Worm (Caenorhabditis elegans): ENCODE data around the gene sre-44.

Gene sre-44

DNA sequence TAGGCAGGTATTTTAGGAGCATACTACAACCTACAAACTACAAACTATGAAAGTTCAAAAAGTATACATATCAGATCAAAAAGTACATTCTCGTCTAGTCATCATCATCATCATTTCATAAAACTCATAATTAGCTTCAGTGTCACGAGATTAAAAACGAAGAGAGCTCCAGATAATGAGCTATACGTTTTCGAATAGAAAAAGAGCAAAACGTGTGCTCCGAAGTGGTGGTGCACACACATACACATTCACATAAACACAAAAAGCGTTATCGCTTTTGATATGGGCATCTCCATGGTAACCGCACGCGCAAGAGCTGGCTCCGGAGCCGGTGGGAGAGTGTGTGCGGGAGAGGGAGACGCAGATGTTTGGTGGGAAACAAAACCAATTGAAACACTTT is 14.9 kb downstream of the sre-44 start:
- TF ChIP-seq blmp-1 (tag; optimal IDR thresholded peaks at IDR 0.05) = no peak
- TF ChIP-seq cnd-1 (tag; optimal IDR thresholded peaks at IDR 0.05) = no peak
- no peak for TF ChIP-seq elt-3 (tag; optimal IDR thresholded peaks at IDR 0.05)
- no peak for TF ChIP-seq elt-1 (tag; optimal IDR thresholded peaks at IDR 0.05; ENCODE audit: borderline replicate concordance, insufficient read depth)
- TF ChIP-seq M03D4.4 (tag; optimal IDR thresholded peaks at IDR 0.05) = no peak
- no peak for TF ChIP-seq nhr-237 (tag; optimal IDR thresholded peaks at IDR 0.05)
- TF ChIP-seq sem-2 (GFP tag; optimal IDR thresholded peaks at IDR 0.05) = no peak
- no peak for TF ChIP-seq mep-1 (tag; optimal IDR thresholded peaks at IDR 0.05)
- no peak for TF ChIP-seq drap-1 (GFP tag; optimal IDR thresholded peaks at IDR 0.05)
- no peak for TF ChIP-seq lin-32 (GFP tag; optimal IDR thresholded peaks at IDR 0.05)
- no peak for TF ChIP-seq lsy-2 (tag; optimal IDR thresholded peaks at IDR 0.05)
- TF ChIP-seq ceh-43 (GFP tag; optimal IDR thresholded peaks at IDR 0.05) = no peak
- no peak for TF ChIP-seq lin-13 (tag; optimal IDR thresholded peaks at IDR 0.05)
- no peak for TF ChIP-seq ceh-39 (tag; optimal IDR thresholded peaks at IDR 0.05)
- TF ChIP-seq unc-120 (tag; optimal IDR thresholded peaks at IDR 0.05; ENCODE audit: poor library complexity, severe bottlenecking) = no peak

DNA sequence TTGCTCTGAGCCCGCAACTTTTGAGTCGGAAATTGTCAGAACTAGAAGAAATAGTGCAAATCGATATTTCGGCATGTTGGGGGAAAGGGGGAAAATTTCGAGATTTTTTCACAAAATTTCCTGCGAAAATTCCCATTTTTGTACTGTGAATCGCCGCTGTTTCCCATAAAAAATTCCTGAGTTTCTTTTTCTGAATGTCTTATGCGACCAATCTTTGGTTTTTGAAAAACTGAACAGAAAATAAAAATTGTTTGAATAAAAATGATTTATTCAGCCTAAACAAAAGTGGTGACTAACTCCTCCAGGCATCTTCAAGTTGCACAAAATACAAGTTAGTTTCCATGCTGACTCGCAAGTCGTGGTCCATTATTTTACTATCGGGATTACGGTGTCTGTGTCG is 16.9 kb downstream of the sre-44 start, which contains the start of gene W07G1.7:
TSS of gene W07G1.7 (minus strand) at position 101 of the 400 bp plus-strand sequence.
- no peak for TF ChIP-seq mep-1 (tag; optimal IDR thresholded peaks at IDR 0.05)
- no peak for TF ChIP-seq flh-1 (GFP tag; optimal IDR thresholded peaks at IDR 0.05)
- no peak for TF ChIP-seq ztf-11 (tag; optimal IDR thresholded peaks at IDR 0.05)
- no peak for TF ChIP-seq unc-39 (tag; optimal IDR thresholded peaks at IDR 0.05)
- TF ChIP-seq mls-2 (tag; optimal IDR thresholded peaks at IDR 0.05) = no peak

DNA sequence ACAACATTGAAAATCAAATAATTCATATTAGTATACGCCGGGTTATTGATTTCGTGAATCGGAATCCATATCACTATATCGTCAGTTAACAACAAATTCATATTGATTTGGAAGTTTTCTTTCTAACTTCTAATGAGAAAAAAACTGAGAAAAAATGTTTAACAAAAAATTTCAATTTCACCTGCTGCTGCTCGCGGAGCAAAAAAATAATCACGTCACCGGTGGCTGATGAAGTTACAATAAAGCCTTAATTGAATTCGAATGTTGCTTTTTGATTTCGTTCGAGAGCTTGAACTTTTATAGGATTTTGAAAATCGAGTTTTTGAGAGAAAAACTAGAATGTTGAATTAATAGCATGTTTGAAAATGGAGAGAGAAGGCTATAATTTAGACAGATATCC is 19.6 kb downstream of the sre-44 start, which contains the start of gene sre-43:
TSS of gene sre-43 (minus strand) at position 101 of the 400 bp plus-strand sequence.
- no peak for TF ChIP-seq nhr-12 (tag; optimal IDR thresholded peaks at IDR 0.05)
- no peak for TF ChIP-seq ztf-11 (tag; optimal IDR thresholded peaks at IDR 0.05)
- TF ChIP-seq sptf-1 (tag; optimal IDR thresholded peaks at IDR 0.05) = no peak
- no peak for TF ChIP-seq mep-1 (tag; optimal IDR thresholded peaks at IDR 0.05)
- no peak for TF ChIP-seq nhr-28 (tag; optimal IDR thresholded peaks at IDR 0.05)
- TF ChIP-seq lsy-2 (tag; optimal IDR thresholded peaks at IDR 0.05) = no peak
- no peak for TF ChIP-seq M03D4.4 (tag; optimal IDR thresholded peaks at IDR 0.05)

DNA sequence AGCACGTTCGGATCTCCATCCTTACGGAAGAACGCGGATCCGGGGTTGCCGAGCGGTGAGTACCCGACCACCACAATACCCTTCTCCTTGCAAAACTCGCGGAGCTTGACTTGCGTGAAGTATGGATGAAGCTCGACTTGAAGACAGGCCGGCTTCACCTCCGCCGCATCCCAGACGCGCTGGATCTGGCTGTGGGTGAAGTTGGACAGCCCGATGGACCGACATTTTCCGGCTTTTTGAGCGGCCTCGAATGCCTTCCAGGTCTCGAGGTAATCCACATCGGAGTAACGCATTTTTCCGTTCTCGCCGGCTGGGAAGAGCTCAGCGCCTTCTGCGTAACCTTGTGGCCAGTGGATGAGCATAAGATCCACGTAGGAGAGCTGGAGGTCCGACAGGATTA is 22.8 kb downstream of the sre-44 start:
- no peak for TF ChIP-seq nhr-2 (tag; optimal IDR thresholded peaks at IDR 0.05)
- TF ChIP-seq elt-1 (tag; optimal IDR thresholded peaks at IDR 0.05; ENCODE audit: borderline replicate concordance, insufficient read depth) = no peak
- no peak for TF ChIP-seq ztf-11 (tag; optimal IDR thresholded peaks at IDR 0.05)
- no peak for TF ChIP-seq cnd-1 (tag; optimal IDR thresholded peaks at IDR 0.05)
- TF ChIP-seq flh-1 (GFP tag; optimal IDR thresholded peaks at IDR 0.05) = no peak
- TF ChIP-seq ham-2 (GFP tag; optimal IDR thresholded peaks at IDR 0.05) = no peak
- TF ChIP-seq lsy-2 (tag; optimal IDR thresholded peaks at IDR 0.05) = no peak
- no peak for TF ChIP-seq nhr-12 (tag; optimal IDR thresholded peaks at IDR 0.05)
- TF ChIP-seq mls-2 (tag; optimal IDR thresholded peaks at IDR 0.05) = no peak
- TF ChIP-seq blmp-1 (tag; optimal IDR thresholded peaks at IDR 0.05) = no peak
- TF ChIP-seq mab-5 (tag; optimal IDR thresholded peaks at IDR 0.05) = no peak
- no peak for TF ChIP-seq lin-13 (tag; optimal IDR thresholded peaks at IDR 0.05)
- TF ChIP-seq drap-1 (GFP tag; optimal IDR thresholded peaks at IDR 0.05) = no peak
- TF ChIP-seq zip-8 (tag; optimal IDR thresholded peaks at IDR 0.05) = no peak
- TF ChIP-seq snpc-4 (tag; optimal IDR thresholded peaks at IDR 0.05) = no peak
- TF ChIP-seq ceh-83 (GFP tag; optimal IDR thresholded peaks at IDR 0.05) = no peak
- TF ChIP-seq elt-3 (tag; optimal IDR thresholded peaks at IDR 0.05) = no peak
- no peak for TF ChIP-seq mep-1 (tag; optimal IDR thresholded peaks at IDR 0.05)
- no peak for TF ChIP-seq sptf-1 (tag; optimal IDR thresholded peaks at IDR 0.05)
- no peak for TF ChIP-seq nhr-237 (tag; optimal IDR thresholded peaks at IDR 0.05)

DNA sequence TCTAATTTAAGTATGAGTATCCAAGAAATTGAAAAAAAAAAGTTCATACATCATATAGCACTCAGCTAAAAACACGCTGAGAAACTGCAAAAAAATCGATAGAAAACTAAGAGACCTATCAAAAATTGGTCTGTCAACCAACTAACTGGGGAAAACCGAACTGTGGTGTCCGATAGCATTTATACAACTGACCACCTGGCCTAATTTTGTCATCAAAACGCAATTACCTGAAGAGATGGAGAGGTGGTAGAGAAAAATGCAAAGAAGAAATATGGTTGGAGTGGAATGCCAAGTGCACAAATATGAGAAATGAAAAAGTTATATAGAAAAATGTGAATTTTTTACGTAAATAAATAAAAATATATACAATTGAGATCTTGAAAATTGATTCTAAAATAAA is 24.1 kb downstream of the sre-44 start, which contains the start of gene Y39G8B.1:
TSS of gene Y39G8B.1 (minus strand) at position 299 of the 400 bp plus-strand sequence.
- peak; percentile 10 for TF ChIP-seq ceh-39 (tag; optimal IDR thresholded peaks at IDR 0.05)
- TF ChIP-seq ham-2 (GFP tag; optimal IDR thresholded peaks at IDR 0.05) = no peak
- TF ChIP-seq unc-120 (tag; optimal IDR thresholded peaks at IDR 0.05; ENCODE audit: poor library complexity, severe bottlenecking) = no peak
- TF ChIP-seq nhr-2 (tag; optimal IDR thresholded peaks at IDR 0.05) = peak; percentile 35
- no peak for TF ChIP-seq lin-13 (tag; optimal IDR thresholded peaks at IDR 0.05)
- no peak for TF ChIP-seq mls-2 (tag; optimal IDR thresholded peaks at IDR 0.05)
- TF ChIP-seq ces-1 (GFP tag; optimal IDR thresholded peaks at IDR 0.05) = peak; percentile 46

DNA sequence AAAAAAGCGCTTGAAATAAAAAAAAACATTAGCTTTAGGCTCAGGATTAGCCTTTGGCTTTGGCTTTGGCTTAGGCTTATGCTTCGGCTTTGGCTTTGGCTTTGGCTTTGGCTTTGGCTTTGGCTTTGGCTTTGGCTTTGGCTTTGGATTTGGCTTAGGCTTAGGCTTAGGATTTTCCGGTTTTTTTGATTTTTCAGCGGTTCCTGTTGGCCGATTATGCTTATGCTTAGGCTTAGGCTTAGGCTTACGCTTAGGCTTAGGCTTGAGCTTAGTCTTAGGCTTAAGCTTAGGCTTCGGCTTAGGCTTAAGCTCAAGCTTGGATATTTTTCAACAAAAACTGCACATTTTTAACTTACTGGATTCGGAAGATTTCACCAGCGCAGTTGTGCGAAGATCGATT is 24.7 kb downstream of the sre-44 start:
- TF ChIP-seq elt-1 (tag; optimal IDR thresholded peaks at IDR 0.05; ENCODE audit: borderline replicate concordance, insufficient read depth) (no peak), nhr-12 (tag; optimal IDR thresholded peaks at IDR 0.05) (no peak), sem-2 (GFP tag; optimal IDR thresholded peaks at IDR 0.05) (no peak), mep-1 (tag; optimal IDR thresholded peaks at IDR 0.05) (no peak), unc-62 (GFP tag; optimal IDR thresholded peaks at IDR 0.05) (no peak), ces-1 (GFP tag; optimal IDR thresholded peaks at IDR 0.05) (no peak), flh-1 (GFP tag; optimal IDR thresholded peaks at IDR 0.05) (no peak), blmp-1 (tag; optimal IDR thresholded peaks at IDR 0.05) (no peak), elt-3 (tag; optimal IDR thresholded peaks at IDR 0.05) (no peak), hlh-1 (tag; optimal IDR thresholded peaks at IDR 0.05) (no peak), ceh-83 (GFP tag; optimal IDR thresholded peaks at IDR 0.05) (no peak), ceh-43 (GFP tag; optimal IDR thresholded peaks at IDR 0.05) (no peak), mls-2 (tag; optimal IDR thresholded peaks at IDR 0.05) (no peak), ceh-39 (tag; optimal IDR thresholded peaks at IDR 0.05) (no peak)

Data from whole organism, mixed stage, embryonic.